Fruit fly (Drosophila melanogaster) whole organism, pupa: Measurements from ENCODE around the gene CG31347.

Experiments
- CG12605 ChIP-seq: fragments of 200-800 bp; sonication (Bioruptor generic); IDR thresholded peaks from 2 replicates; pipeline ENCODE4 v1.3.6; 2022; ENCODE audit warnings: missing biosample characterization, missing genetic modification characterization
- CG13204 ChIP-seq: fragments of 200-800 bp; sonication (Bioruptor generic); optimal IDR thresholded peaks from 2 replicates; lab custom pipeline; 2018; ENCODE audit warnings: missing biosample characterization, mild to moderate bottlenecking, missing genetic modification characterization, moderate library complexity
- CG14655 ChIP-seq: fragments of 200-800 bp; sonication (Bioruptor generic); optimal IDR thresholded peaks from 3 replicates; lab custom pipeline; 2017; ENCODE audit warnings: mild to moderate bottlenecking, missing biosample characterization, missing genetic modification reagents, missing genetic modification characterization
- CG34367 ChIP-seq: fragments of 200-800 bp; sonication (Bioruptor generic); optimal IDR thresholded peaks from 2 replicates; lab custom pipeline; 2018; ENCODE audit warnings: missing biosample characterization, mild to moderate bottlenecking, missing genetic modification characterization
- CG4496 ChIP-seq: fragments of 200-800 bp; sonication (Bioruptor generic); IDR thresholded peaks from 3 replicates; pipeline ENCODE4 v1.3.6; 2022; ENCODE audit warnings: missing biosample characterization, missing genetic modification characterization
- CG8159 ChIP-seq: fragments of 200-800 bp; sonication (Bioruptor generic); optimal IDR thresholded peaks from 3 replicates; lab custom pipeline; 2018; ENCODE audit warnings: missing biosample characterization, mild to moderate bottlenecking, missing genetic modification characterization, moderate library complexity
- D1 ChIP-seq: fragments of 200-800 bp; sonication (Bioruptor generic); optimal IDR thresholded peaks from 2 replicates; lab custom pipeline; 2018; ENCODE audit warnings: missing biosample characterization, mild to moderate bottlenecking, missing genetic modification characterization, moderate library complexity
- EcR ChIP-seq: fragments of 200-800 bp; sonication (Bioruptor generic); optimal IDR thresholded peaks from 3 replicates; lab custom pipeline; 2019; ENCODE audit warnings: missing biosample characterization, missing genetic modification characterization, mild to moderate bottlenecking, moderate library complexity, missing genetic modification reagents
- Ets98B ChIP-seq: fragments of 200-800 bp; sonication (Bioruptor generic); IDR thresholded peaks from 2 replicates; pipeline ENCODE4 v1.3.6; 2022; ENCODE audit warnings: missing biosample characterization, missing genetic modification characterization
- Pif1A ChIP-seq: fragments of 200-800 bp; sonication (Bioruptor generic); optimal IDR thresholded peaks from 3 replicates; lab custom pipeline; 2016; ENCODE audit warnings: missing biosample characterization, missing genetic modification characterization
- fd96Ca ChIP-seq: fragments of 200-800 bp; sonication (Bioruptor generic); IDR thresholded peaks from 3 replicates; pipeline ENCODE4 v1.3.6; 2022; ENCODE audit warnings: missing biosample characterization, missing genetic modification characterization
- gl ChIP-seq: fragments of 200-800 bp; sonication (Bioruptor generic); optimal IDR thresholded peaks from 2 replicates; lab custom pipeline; 2018; ENCODE audit warnings: missing biosample characterization, mild to moderate bottlenecking, missing genetic modification characterization
- rn ChIP-seq: fragments of 200-800 bp; sonication (Bioruptor generic); IDR thresholded peaks from 2 replicates; pipeline ENCODE4 v1.3.6; 2022; ENCODE audit warnings: missing biosample characterization, missing genetic modification characterization

DNA sequence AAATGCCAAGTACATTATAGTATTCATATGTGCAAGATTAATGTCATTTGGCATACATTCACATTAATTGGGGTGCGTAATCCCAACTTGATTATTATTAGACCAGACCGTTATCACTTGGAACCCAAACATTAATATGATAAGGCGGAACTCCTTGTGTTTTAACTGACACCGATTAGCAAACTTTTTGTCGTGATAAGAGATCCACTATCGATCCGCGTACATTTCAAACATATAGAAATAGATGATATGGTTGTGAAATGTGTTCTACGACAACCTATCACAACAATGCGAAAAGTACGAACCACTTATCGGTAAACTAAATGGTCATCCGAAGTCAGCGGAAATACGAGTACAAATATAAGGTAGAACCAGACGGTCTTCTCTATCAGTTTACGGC is 46.9 kb upstream of the CG31347 start, which contains the start of gene Ugt37A2:
- no peak for TF ChIP-seq D1 (tag; lab: Kevin White, UChicago)
- no peak for TF ChIP-seq rn (GFP tag; lab: Robert Waterston, UW)
- TF ChIP-seq CG4496 (GFP tag; lab: Robert Waterston, UW), result no peak
- no peak for TF ChIP-seq EcR (GFP tag; lab: Kevin White, UChicago)
- TF ChIP-seq fd96Ca (GFP tag; lab: Robert Waterston, UW), result no peak
- no peak for TF ChIP-seq Pif1A (GFP tag; lab: Kevin White, UChicago)
- no peak for TF ChIP-seq CG12605 (GFP tag; lab: Robert Waterston, UW)
- TF ChIP-seq Ets98B (GFP tag; lab: Robert Waterston, UW), result no peak
- no peak for TF ChIP-seq CG13204 (GFP tag; lab: Kevin White, UChicago)
- TF ChIP-seq gl (tag; lab: Kevin White, UChicago), result no peak
- no peak for TF ChIP-seq CG34367 (tag; lab: Kevin White, UChicago)
- TF ChIP-seq CG14655 (GFP tag; lab: Kevin White, UChicago), result no peak
- TF ChIP-seq CG8159 (tag; lab: Kevin White, UChicago), result no peak
